Worm (Caenorhabditis elegans) whole organism, L4 larva: ENCODE measurements around the gene dlc-1.

Experiments
- F49E8.2 ChIP-seq: sonication (generic microtip); optimal IDR thresholded peaks from 2 replicates; lab custom pipeline; 2016; ENCODE audit warnings: missing compliant biosample characterization, mild to moderate bottlenecking, missing genetic modification characterization, borderline replicate concordance
- Y75B8A.6 ChIP-seq: fragments of 200-800 bp; sonication (Bioruptor generic); IDR thresholded peaks from 2 replicates; pipeline ENCODE4 v1.3.6; 2022; ENCODE audit warnings: missing genetic modification reagents, missing genetic modification characterization, missing compliant biosample characterization
- aha-1 ChIP-seq: fragments of 150-350 bp; peaks from one replicate; lab custom pipeline; 2014; ENCODE audit warnings: missing biosample characterization, missing genetic modification characterization
- daf-12 ChIP-seq: fragments of 150-350 bp; optimal IDR thresholded peaks from 2 replicates; lab custom pipeline; 2014; ENCODE audit warnings: missing biosample characterization, missing genetic modification reagents, missing genetic modification characterization
- dpl-1 ChIP-seq: fragments of 150-350 bp; optimal IDR thresholded peaks from 2 replicates; lab custom pipeline; 2014; ENCODE audit warnings: missing biosample characterization, missing genetic modification reagents, missing genetic modification characterization
- madf-5 ChIP-seq, 2 experiments: fragments of 200-800 bp; sonication (Bioruptor generic); IDR thresholded peaks; 2 replicates each; pipeline ENCODE4 v1.3.6; 2022; ENCODE audit warnings: missing compliant biosample characterization in 2 of 2, missing genetic modification characterization in 2 of 2

DNA sequence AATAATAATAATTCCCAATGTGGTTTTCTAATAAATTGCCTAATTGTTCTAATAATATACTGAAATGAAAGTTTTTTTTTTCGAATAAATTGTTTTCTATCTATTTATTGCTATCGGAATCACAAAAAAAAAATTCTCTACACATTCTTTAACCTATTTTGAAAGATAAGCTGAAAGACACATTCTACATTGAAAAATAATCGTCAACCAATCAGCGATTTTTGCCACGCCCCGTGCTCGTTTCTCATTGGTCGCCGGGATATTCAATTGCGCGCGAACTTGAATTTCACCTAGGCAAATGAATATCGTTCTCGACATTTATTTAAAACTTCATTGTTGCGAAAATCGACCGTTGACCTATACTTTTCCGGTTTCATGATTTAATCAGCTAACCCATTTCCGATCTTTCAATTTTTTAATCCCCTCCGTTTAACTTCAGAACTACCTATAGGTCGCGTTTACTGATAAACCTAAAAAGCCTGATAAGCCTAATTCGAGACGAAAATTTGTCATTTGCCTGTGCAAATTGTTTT lies 36.5 kb upstream of the dlc-1 start, which contains the start of gene F23F12.3:
- no peak for TF ChIP-seq dpl-1 (GFP tag; lab: Kevin White, UChicago)
- TF ChIP-seq F49E8.2 (tag; lab: Kevin White, UChicago) = no peak
- TF ChIP-seq madf-5 (GFP tag; IDR thresholded peaks at IDR 0.05; lab: Robert Waterston, UW) = no peak
- TF ChIP-seq daf-12 (tag; lab: Kevin White, UChicago) = no peak
- TF ChIP-seq Y75B8A.6 = no peak
- peak; percentile 74 for TF ChIP-seq aha-1 (tag; lab: Kevin White, UChicago)
